Fruit fly (Drosophila melanogaster): ENCODE data around the gene CG44475.

Gene CG44475

dm6 chr2L:15908086-15908485, 25.1 kb upstream of the CG44475 start (continued):
- TF ChIP-seq ro (GFP tag; IDR thresholded peaks at IDR 0.05) (no peak), hb (GFP tag; IDR thresholded peaks at IDR 0.05; ENCODE audit: partially characterized antibody) (no peak), CG33213 (GFP tag; optimal IDR thresholded peaks at IDR 0.05) (no peak), hbn (GFP tag; IDR thresholded peaks at IDR 0.05; ENCODE audit: partially characterized antibody) (no peak), CG7357 (GFP tag; IDR thresholded peaks at IDR 0.05) (peak; percentile 30; the same call in 1 of the 3 replicates), pum (GFP tag; optimal IDR thresholded peaks at IDR 0.05) (no peak), BEAF-32 (GFP tag; optimal IDR thresholded peaks at IDR 0.05) (no peak), Hmr (GFP tag; optimal IDR thresholded peaks at IDR 0.05) (no peak), Mad (GFP tag; optimal IDR thresholded peaks at IDR 0.05) (no peak), ATbp (GFP tag; optimal IDR thresholded peaks at IDR 0.05) (no peak), CkIIα-i1 (GFP tag; IDR thresholded peaks at IDR 0.05) (no peak), run (tag; optimal IDR thresholded peaks at IDR 0.05) (no peak), CG6813 (GFP tag; optimal IDR thresholded peaks at IDR 0.05) (no peak), CG4404 (GFP tag; IDR thresholded peaks at IDR 0.05) (no peak), aop (GFP tag; IDR thresholded peaks at IDR 0.05) (no peak), danr (GFP tag; IDR thresholded peaks at IDR 0.05) (no peak), Spps (tag; optimal IDR thresholded peaks at IDR 0.05) (no peak), fru (optimal IDR thresholded peaks at IDR 0.05) (no peak), Pdp1 (GFP tag; optimal IDR thresholded peaks at IDR 0.05) (peak in 1 of 2 experiments; percentile 36), GATAe (GFP tag; conservative IDR thresholded peaks at IDR 0.05) (no peak), CG8281 (tag; optimal IDR thresholded peaks at IDR 0.05) (no peak), Neu2 (GFP tag; optimal IDR thresholded peaks at IDR 0.05; ENCODE audit: borderline replicate concordance) (no peak), trh (GFP tag; optimal IDR thresholded peaks at IDR 0.05) (no peak), nerfin-2 (GFP tag; IDR thresholded peaks at IDR 0.05; ENCODE audit: partially characterized antibody) (no peak), CG10654 (GFP tag; optimal IDR thresholded peaks at IDR 0.05) (no peak), maf-S (GFP tag; optimal IDR thresholded peaks at IDR 0.05) (no peak), scrt (GFP tag; optimal IDR thresholded peaks at IDR 0.05) (no peak), Dek (tag; optimal IDR thresholded peaks at IDR 0.05) (no peak), Ets65A (GFP tag) (no peak), Dp (GFP tag; optimal IDR thresholded peaks at IDR 0.05) (no peak), CG1603 (tag; optimal IDR thresholded peaks at IDR 0.05) (peak; percentile 30), caup (GFP tag; optimal IDR thresholded peaks at IDR 0.05; ENCODE audit: severe bottlenecking) (no peak), bigmax (GFP tag; optimal IDR thresholded peaks at IDR 0.05) (no peak), lab (GFP tag; optimal IDR thresholded peaks at IDR 0.05) (no peak), C15 (GFP tag; IDR thresholded peaks at IDR 0.05) (no peak), CG13624 (GFP tag; optimal IDR thresholded peaks at IDR 0.05) (no peak), CG9609 (GFP tag; optimal IDR thresholded peaks at IDR 0.05) (no peak), gcm (GFP tag; optimal IDR thresholded peaks at IDR 0.05) (no peak), ttk (GFP tag; IDR thresholded peaks at IDR 0.05) (no peak), CG4707 (GFP tag; optimal IDR thresholded peaks at IDR 0.05) (no peak), CG10147 (GFP tag; optimal IDR thresholded peaks at IDR 0.05) (no peak), CG12219 (GFP tag; optimal IDR thresholded peaks at IDR 0.05) (no peak), CG7786 (GFP tag; optimal IDR thresholded peaks at IDR 0.05) (no peak), CG15514 (GFP tag; optimal IDR thresholded peaks at IDR 0.05) (no peak), cg (GFP tag; optimal IDR thresholded peaks at IDR 0.05) (no peak), Awh (GFP tag; IDR thresholded peaks at IDR 0.05) (no peak), tll (GFP tag; optimal IDR thresholded peaks at IDR 0.05) (no peak), CG6654 (GFP tag; optimal IDR thresholded peaks at IDR 0.05) (no peak), Camta (GFP tag; optimal IDR thresholded peaks at IDR 0.05) (peak; percentile 6), Atf-2 (GFP tag; optimal IDR thresholded peaks at IDR 0.05) (no peak), Med (GFP tag) (peak; percentile 76)

Data from whole organism, embryonic.